Fruit fly (Drosophila melanogaster) S2 (cell line): ENCODE data around the gene Or85e.

Source experiments
- CG8478 ChIP-seq: fragments of >200 bp; optimal IDR thresholded peaks from 2 replicates; lab custom pipeline; 2018
- CTCF ChIP-seq, 2 experiments: fragments of >200 bp; optimal IDR thresholded peaks; 2 replicates each; lab custom pipeline; 2018

DNA sequence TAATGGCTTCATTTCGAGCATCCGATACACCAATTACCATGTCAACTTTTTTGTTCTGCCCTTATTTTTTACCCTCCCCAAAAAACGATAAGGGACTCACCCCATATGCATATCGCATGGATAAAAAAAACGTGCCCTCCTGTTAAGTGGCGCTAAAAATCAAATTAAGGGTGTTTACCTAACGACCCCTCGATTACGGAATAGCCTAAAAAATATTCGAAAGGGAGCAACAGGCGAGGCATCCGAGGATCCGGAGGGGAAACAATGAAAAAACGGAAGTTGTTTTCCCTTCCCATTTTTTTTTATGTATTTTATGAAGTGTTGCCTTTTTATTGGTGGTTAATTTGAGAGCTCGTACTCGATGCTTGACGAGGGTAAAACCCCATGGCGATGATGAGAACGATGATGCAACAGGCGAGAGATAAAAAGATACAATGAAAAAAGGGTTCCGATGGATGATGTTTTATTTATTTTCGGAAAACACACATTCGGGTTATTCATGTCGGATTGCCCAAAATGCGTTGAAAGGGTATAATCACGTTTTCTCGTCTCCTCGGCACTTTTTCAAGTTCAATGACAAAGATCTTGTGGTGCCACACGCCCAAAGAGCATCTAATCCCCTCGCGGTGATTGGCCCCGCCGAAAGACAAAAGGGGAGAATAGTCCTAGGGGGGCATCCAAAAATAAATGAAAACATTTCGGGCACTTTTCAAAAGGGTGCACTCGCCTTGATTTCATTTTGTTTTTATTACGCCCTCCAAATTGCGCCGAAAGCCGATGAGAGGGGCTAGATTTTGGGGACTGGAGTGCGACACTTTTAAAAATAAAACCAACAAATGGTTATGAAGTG, 48.9 kb upstream of the Or85e start, which contains the start of gene CG44227:
- no peak for TF ChIP-seq CG8478 (lab: Kevin White, UChicago)
- TF ChIP-seq CTCF (optimal IDR thresholded peaks at IDR 0.05; lab: Kevin White, UChicago), result no peak
